Fruit fly (Drosophila melanogaster) whole organism, embryonic: ENCODE measurements around the gene CG6195.

Experiments
- ATbp ChIP-seq: fragments of 200-800 bp; sonication (Bioruptor generic); optimal IDR thresholded peaks from 2 replicates; lab custom pipeline; 2017; ENCODE audit warnings: missing biosample characterization, mild to moderate bottlenecking, missing genetic modification characterization, missing genetic modification reagents
- Aef1 ChIP-seq: fragments of 200-800 bp; sonication (Bioruptor generic); IDR thresholded peaks from 3 replicates; pipeline ENCODE4 v1.3.6; 2022; ENCODE audit warnings: missing biosample characterization, missing genetic modification characterization
- Asciz ChIP-seq: fragments of 200-800 bp; sonication (Bioruptor generic); optimal IDR thresholded peaks from 2 replicates; lab custom pipeline; 2017; ENCODE audit warnings: missing biosample characterization, mild to moderate bottlenecking, missing genetic modification characterization, missing genetic modification reagents
- Blimp-1 ChIP-seq: fragments of 200-800 bp; sonication (Bioruptor generic); optimal IDR thresholded peaks from 3 replicates; lab custom pipeline; 2018; ENCODE audit warnings: missing biosample characterization, missing genetic modification characterization, mild to moderate bottlenecking, moderate library complexity, missing genetic modification reagents
- BtbVII ChIP-seq: fragments of 200-800 bp; sonication (Bioruptor generic); optimal IDR thresholded peaks from 3 replicates; lab custom pipeline; 2017; ENCODE audit warnings: missing biosample characterization, mild to moderate bottlenecking, missing genetic modification characterization
- CG10209 ChIP-seq: fragments of 200-800 bp; sonication (Bioruptor generic); optimal IDR thresholded peaks from 3 replicates; lab custom pipeline; 2017; ENCODE audit warnings: missing biosample characterization, mild to moderate bottlenecking, missing genetic modification characterization, missing genetic modification reagents
- CG10543 ChIP-seq: fragments of 200-800 bp; sonication (Bioruptor generic); optimal IDR thresholded peaks from 3 replicates; lab custom pipeline; 2017; ENCODE audit warnings: missing biosample characterization, mild to moderate bottlenecking, missing genetic modification characterization, moderate library complexity
- CG12071 ChIP-seq: fragments of 200-800 bp; sonication (Bioruptor generic); optimal IDR thresholded peaks from 3 replicates; lab custom pipeline; 2018; ENCODE audit warnings: missing biosample characterization, mild to moderate bottlenecking, missing genetic modification characterization
- CG12219 ChIP-seq: fragments of 200-800 bp; sonication (Bioruptor generic); optimal IDR thresholded peaks from 3 replicates; lab custom pipeline; 2018; ENCODE audit warnings: missing biosample characterization, mild to moderate bottlenecking, missing genetic modification characterization
- CG12769 ChIP-seq: fragments of 200-800 bp; sonication (Bioruptor generic); optimal IDR thresholded peaks from 2 replicates; lab custom pipeline; 2019; ENCODE audit warnings: missing biosample characterization, mild to moderate bottlenecking, missing genetic modification characterization, moderate library complexity
- CG13296 ChIP-seq: fragments of 200-800 bp; sonication (Bioruptor generic); optimal IDR thresholded peaks from 3 replicates; lab custom pipeline; 2018; ENCODE audit warnings: missing biosample characterization, mild to moderate bottlenecking, missing genetic modification characterization
- CG13424 ChIP-seq: fragments of 200-800 bp; sonication (Bioruptor generic); optimal IDR thresholded peaks from 2 replicates; lab custom pipeline; 2019; ENCODE audit warnings: missing biosample characterization, mild to moderate bottlenecking, missing genetic modification characterization, moderate library complexity
- CG15011 ChIP-seq: fragments of 200-800 bp; sonication (Bioruptor generic); optimal IDR thresholded peaks from 3 replicates; lab custom pipeline; 2018; ENCODE audit warnings: missing biosample characterization, mild to moderate bottlenecking, missing genetic modification characterization
- CG15514 ChIP-seq: fragments of 200-800 bp; sonication (Bioruptor generic); optimal IDR thresholded peaks from 3 replicates; lab custom pipeline; 2017; ENCODE audit warnings: missing biosample characterization, missing genetic modification characterization, mild to moderate bottlenecking, moderate library complexity, missing genetic modification reagents
- CG17359 ChIP-seq: fragments of 200-800 bp; sonication (Bioruptor generic); optimal IDR thresholded peaks from 3 replicates; lab custom pipeline; 2018; ENCODE audit warnings: missing biosample characterization, mild to moderate bottlenecking, missing genetic modification characterization, moderate library complexity
- CG17568 ChIP-seq: fragments of 200-800 bp; sonication (Bioruptor generic); optimal IDR thresholded peaks from 2 replicates; lab custom pipeline; 2018; ENCODE audit warnings: missing biosample characterization, mild to moderate bottlenecking, missing genetic modification characterization, moderate library complexity
- CG18599 ChIP-seq: fragments of 200-800 bp; sonication (Bioruptor generic); optimal IDR thresholded peaks from 3 replicates; lab custom pipeline; 2017; ENCODE audit warnings: missing biosample characterization, missing genetic modification characterization, mild to moderate bottlenecking, moderate library complexity, missing genetic modification reagents
- CG2678 ChIP-seq: fragments of 200-800 bp; sonication (Bioruptor generic); optimal IDR thresholded peaks from 3 replicates; lab custom pipeline; 2019; ENCODE audit warnings: missing biosample characterization, mild to moderate bottlenecking, missing genetic modification characterization, moderate library complexity
- CG2875 ChIP-seq: fragments of 200-800 bp; sonication (Bioruptor generic); optimal IDR thresholded peaks from 2 replicates; lab custom pipeline; 2017; ENCODE audit warnings: missing biosample characterization, mild to moderate bottlenecking, missing genetic modification characterization, missing genetic modification reagents
- CG31365 ChIP-seq: fragments of 200-800 bp; sonication (Bioruptor generic); optimal IDR thresholded peaks from 2 replicates; lab custom pipeline; 2018; ENCODE audit warnings: missing biosample characterization, mild to moderate bottlenecking, missing genetic modification characterization
- CG3281 ChIP-seq: fragments of 200-800 bp; sonication (Bioruptor generic); optimal IDR thresholded peaks from 3 replicates; lab custom pipeline; 2017; ENCODE audit warnings: missing biosample characterization, mild to moderate bottlenecking, missing genetic modification characterization
- CG3726 ChIP-seq: fragments of 200-800 bp; sonication (Bioruptor generic); IDR thresholded peaks from 3 replicates; pipeline ENCODE4, ENCODE4 v1.3.6; 2022; ENCODE audit warnings: missing biosample characterization, missing genetic modification characterization
- CG5180 ChIP-seq: fragments of 200-800 bp; sonication (Bioruptor generic); optimal IDR thresholded peaks from 3 replicates; lab custom pipeline; 2017; ENCODE audit warnings: missing biosample characterization, missing genetic modification characterization, mild to moderate bottlenecking, moderate library complexity, missing genetic modification reagents
- CG6254 ChIP-seq: fragments of 200-800 bp; sonication (Bioruptor generic); optimal IDR thresholded peaks from 3 replicates; lab custom pipeline; 2017; ENCODE audit warnings: mild to moderate bottlenecking, missing biosample characterization, missing genetic modification reagents, missing genetic modification characterization
- CG6765 ChIP-seq: fragments of 200-800 bp; sonication (Bioruptor generic); optimal IDR thresholded peaks from 3 replicates; lab custom pipeline; 2017; ENCODE audit warnings: missing biosample characterization, mild to moderate bottlenecking, missing genetic modification characterization
- CG6854 ChIP-seq: fragments of 200-800 bp; sonication (Bioruptor generic); optimal IDR thresholded peaks from 3 replicates; lab custom pipeline; 2017; ENCODE audit warnings: missing biosample characterization, mild to moderate bottlenecking, missing genetic modification characterization
- CG7987 ChIP-seq: fragments of 200-800 bp; sonication (Bioruptor generic); optimal IDR thresholded peaks from 2 replicates; lab custom pipeline; 2018; ENCODE audit warnings: missing biosample characterization, mild to moderate bottlenecking, missing genetic modification characterization, moderate library complexity
- CHES-1-like ChIP-seq: fragments of 200-800 bp; sonication (Bioruptor generic); optimal IDR thresholded peaks from 2 replicates; lab custom pipeline; 2016; ENCODE audit warnings: missing biosample characterization, missing genetic modification characterization
- CrebB ChIP-seq: fragments of 200-800 bp; sonication (Bioruptor generic); optimal IDR thresholded peaks from 3 replicates; lab custom pipeline; 2018; ENCODE audit warnings: missing biosample characterization, mild to moderate bottlenecking, missing genetic modification characterization
- D ChIP-seq, 2 experiments: fragments of 200-800 bp in 1 of 2; fragments of >200 bp in 1 of 2; sonication (Bioruptor generic) in 1 of 2; optimal IDR thresholded peaks; 2 replicates in 1 of 2; 3 replicates in 1 of 2; lab custom pipeline; 2017; ENCODE audit warnings: mild to moderate bottlenecking in 1 of 2, missing biosample characterization in 1 of 2, missing genetic modification characterization in 1 of 2, missing genetic modification reagents in 1 of 2
- Deaf1 ChIP-seq: fragments of 200-800 bp; optimal IDR thresholded peaks from 3 replicates; lab custom pipeline; 2019; ENCODE audit warnings: missing biosample characterization, mild to moderate bottlenecking, missing genetic modification characterization, moderate library complexity
- Hmr ChIP-seq: fragments of 200-800 bp; sonication (Bioruptor generic); optimal IDR thresholded peaks from 3 replicates; lab custom pipeline; 2017; ENCODE audit warnings: mild to moderate bottlenecking, missing biosample characterization, missing genetic modification reagents, missing genetic modification characterization
- NC2β ChIP-seq: fragments of 200-800 bp; sonication (Bioruptor generic); optimal IDR thresholded peaks from 2 replicates; lab custom pipeline; 2016; ENCODE audit warnings: missing biosample characterization, missing genetic modification characterization
- Sox100B ChIP-seq: fragments of 200-800 bp; sonication (Bioruptor generic); optimal IDR thresholded peaks from 3 replicates; lab custom pipeline; 2018; ENCODE audit warnings: missing biosample characterization, mild to moderate bottlenecking, missing genetic modification characterization
- ab ChIP-seq: fragments of 200-800 bp; sonication (Bioruptor generic); optimal IDR thresholded peaks from 2 replicates; lab custom pipeline; 2016; ENCODE audit warnings: missing biosample characterization, missing genetic modification characterization
- cwo ChIP-seq: fragments of 200-800 bp; sonication (Bioruptor generic); optimal IDR thresholded peaks from 3 replicates; lab custom pipeline; 2017; ENCODE audit warnings: missing biosample characterization, missing genetic modification characterization, mild to moderate bottlenecking, moderate library complexity, missing genetic modification reagents
- dmrt99B ChIP-seq: fragments of 200-800 bp; sonication (Bioruptor generic); optimal IDR thresholded peaks from 2 replicates; lab custom pipeline; 2018; ENCODE audit warnings: missing biosample characterization, mild to moderate bottlenecking, missing genetic modification characterization, moderate library complexity
- gcm ChIP-seq: fragments of 200-800 bp; sonication (Bioruptor generic); optimal IDR thresholded peaks from 2 replicates; lab custom pipeline; 2019; ENCODE audit warnings: missing biosample characterization, mild to moderate bottlenecking, missing genetic modification characterization, moderate library complexity
- gem ChIP-seq: fragments of 200-800 bp; sonication (Bioruptor generic); optimal IDR thresholded peaks from 2 replicates; lab custom pipeline; 2019; ENCODE audit warnings: missing biosample characterization, mild to moderate bottlenecking, missing genetic modification characterization, moderate library complexity
- grn ChIP-seq: fragments of 200-800 bp; sonication (Bioruptor generic); optimal IDR thresholded peaks from 3 replicates; lab custom pipeline; 2017; ENCODE audit warnings: missing biosample characterization, missing genetic modification characterization
- gro ChIP-seq: fragments of 200-800 bp; sonication (Bioruptor generic); optimal IDR thresholded peaks from 2 replicates; lab custom pipeline; 2016; ENCODE audit warnings: missing biosample characterization, missing genetic modification characterization
- hkb ChIP-seq, 2 experiments: fragments of 200-800 bp in 1 of 2; fragments of >200 bp in 1 of 2; sonication (Bioruptor generic) in 1 of 2; IDR thresholded peaks in 1 of 2; optimal IDR thresholded peaks in 1 of 2; 2 replicates each; pipeline versions ENCODE4 v1.3.6 to Lab custom; 2017 to 2022; ENCODE audit warnings: missing biosample characterization in 1 of 2, missing genetic modification characterization in 1 of 2
- odd ChIP-seq: fragments of 200-800 bp; sonication (Bioruptor generic); optimal IDR thresholded peaks from 2 replicates; lab custom pipeline; 2017; ENCODE audit warnings: missing biosample characterization, mild to moderate bottlenecking, missing genetic modification characterization
- run ChIP-seq: fragments of 200-800 bp; sonication (Bioruptor generic); optimal IDR thresholded peaks from 3 replicates; lab custom pipeline; 2018; ENCODE audit warnings: missing biosample characterization, mild to moderate bottlenecking, missing genetic modification characterization
- schlank ChIP-seq: fragments of 200-800 bp; sonication (Bioruptor generic); optimal IDR thresholded peaks from 2 replicates; lab custom pipeline; 2018; ENCODE audit warnings: missing biosample characterization, mild to moderate bottlenecking, missing genetic modification characterization
- scrt ChIP-seq: fragments of 200-800 bp; sonication (Bioruptor generic); optimal IDR thresholded peaks from 2 replicates; lab custom pipeline; 2018; ENCODE audit warnings: missing biosample characterization, mild to moderate bottlenecking, missing genetic modification characterization, moderate library complexity
- sens ChIP-seq: fragments of 200-800 bp; sonication (Bioruptor generic); peaks from one replicate; lab custom pipeline; 2016; ENCODE audit warnings: missing biosample characterization, missing genetic modification characterization

The CG6195 gene

DNA sequence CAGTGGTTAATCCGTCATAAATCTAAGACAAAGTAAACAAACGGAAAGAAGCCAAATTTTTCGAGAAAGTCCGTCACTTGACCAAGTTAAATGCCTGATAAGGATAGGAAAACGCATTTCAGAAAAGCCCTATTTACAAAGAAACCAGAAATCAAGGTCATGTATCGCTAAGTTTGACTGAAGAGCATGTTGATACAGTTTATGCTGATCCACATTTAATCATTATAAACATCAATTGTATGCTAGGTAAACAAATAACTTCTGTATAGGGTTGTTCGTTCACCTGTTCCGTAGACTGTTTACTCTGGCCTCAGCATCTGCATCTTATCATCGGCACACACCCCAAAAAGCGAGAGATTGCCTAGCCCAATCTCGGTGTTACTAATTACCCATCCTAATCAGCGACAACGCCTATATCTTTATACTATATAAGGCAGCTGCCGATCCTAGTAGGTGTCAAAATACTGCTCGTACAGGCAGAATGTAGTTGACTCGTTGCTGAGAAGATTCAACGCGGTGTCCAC is 35.2 kb downstream of the CG6195 start, which contains the start of gene CG16727:
CG16727 (plus strand) TSS at position 474 of the 524 bp plus-strand sequence.
- TF ChIP-seq CG12071 (GFP tag; lab: Kevin White, UChicago) (peak; percentile 41), CG2875 (GFP tag; lab: Kevin White, UChicago) (peak; percentile 18), CG17359 (tag; lab: Kevin White, UChicago) (peak; percentile 36), dmrt99B (tag; lab: Kevin White, UChicago) (peak; percentile 26), CG5180 (GFP tag; lab: Kevin White, UChicago) (peak; percentile 33), Deaf1 (tag; lab: Kevin White, UChicago) (no peak), CG6765 (GFP tag; lab: Kevin White, UChicago) (no peak), CG31365 (peak; percentile 15), Hmr (GFP tag; lab: Kevin White, UChicago) (peak; percentile 58), CG17568 (GFP tag; lab: Kevin White, UChicago) (peak; percentile 31), NC2β (GFP tag; lab: Kevin White, UChicago) (no peak), sens (GFP tag; lab: Kevin White, UChicago) (peak; percentile 78), CG10209 (GFP tag; lab: Kevin White, UChicago) (peak; percentile 22), run (tag; lab: Kevin White, UChicago) (peak; percentile 16), grn (GFP tag; lab: Kevin White, UChicago) (no peak), gro (GFP tag; lab: Kevin White, UChicago) (no peak), CG2678 (tag; lab: Kevin White, UChicago) (peak; percentile 65), Blimp-1 (GFP tag; lab: Kevin White, UChicago) (peak; percentile 21), hkb (optimal IDR thresholded peaks at IDR 0.05; lab: Kevin White, UChicago) (no peak), hkb (GFP tag; IDR thresholded peaks at IDR 0.05; lab: Robert Waterston, UW) (0 out of 2 replicates have a peak, but pooled peaks have one; percentile 32), scrt (GFP tag; lab: Kevin White, UChicago) (peak; percentile 36), CG7987 (peak; percentile 28), CG12219 (GFP tag; lab: Kevin White, UChicago) (peak; percentile 16), CG18599 (GFP tag; lab: Kevin White, UChicago) (peak; percentile 52), CG15011 (GFP tag; lab: Kevin White, UChicago) (peak; percentile 12), CG3726 (GFP tag; lab: Robert Waterston, UW) (0 out of 3 replicates have a peak, but pooled peaks have one; percentile 20), CG13296 (GFP tag; lab: Kevin White, UChicago) (peak; percentile 65), gcm (GFP tag; lab: Kevin White, UChicago) (no peak), Sox100B (GFP tag; lab: Kevin White, UChicago) (peak; percentile 39), CG6254 (GFP tag; lab: Kevin White, UChicago) (no peak), CG15514 (peak; percentile 49), gem (tag; lab: Kevin White, UChicago) (peak; percentile 28), cwo (peak; percentile 15), CrebB (peak; percentile 17), Aef1 (no peak), CG13424 (tag; lab: Kevin White, UChicago) (peak; percentile 38), CG3281 (GFP tag; lab: Kevin White, UChicago) (peak; percentile 52), schlank (tag; lab: Kevin White, UChicago) (peak; percentile 40), BtbVII (GFP tag; lab: Kevin White, UChicago) (peak; percentile 30), CHES-1-like (GFP tag; lab: Kevin White, UChicago) (no peak), ab (GFP tag; lab: Kevin White, UChicago) (no peak), CG10543 (GFP tag; lab: Kevin White, UChicago) (peak; percentile 54), CG12769 (tag; lab: Kevin White, UChicago) (peak; percentile 4), odd (GFP tag; lab: Kevin White, UChicago) (peak; percentile 35), Asciz (GFP tag; lab: Kevin White, UChicago) (peak; percentile 20), D (optimal IDR thresholded peaks at IDR 0.05; lab: Kevin White, UChicago) (no peak), D (GFP tag; optimal IDR thresholded peaks at IDR 0.05; lab: Kevin White, UChicago) (no peak), CG6854 (GFP tag; lab: Kevin White, UChicago) (peak; percentile 36), ATbp (GFP tag; lab: Kevin White, UChicago) (peak; percentile 57)
